Worm (Caenorhabditis elegans) whole organism, L2 larva: ENCODE data around the gene F08G2.8.
A peak's percentile ranks its signal among the peaks of the same experiment; 100 is the strongest.

ENCODE experiments used
- C34F6.9 ChIP-seq: fragments of 150-350 bp; optimal IDR thresholded peaks from 2 replicates; lab custom pipeline; 2014; ENCODE audit warnings: missing biosample characterization, missing genetic modification characterization
- F13H6.1 ChIP-seq: sonication (generic microtip); optimal IDR thresholded peaks from 2 replicates; lab custom pipeline; 2016; ENCODE audit warnings: missing genetic modification characterization, missing compliant biosample characterization
- R02D3.7 ChIP-seq: fragments of 150-350 bp; optimal IDR thresholded peaks from 2 replicates; lab custom pipeline; 2014; ENCODE audit warnings: missing biosample characterization, missing genetic modification characterization
- Y55F3AM.14 ChIP-seq: fragments of 200-800 bp; sonication (Bioruptor generic); optimal IDR thresholded peaks from 2 replicates; lab custom pipeline; 2018; ENCODE audit warnings: mild to moderate bottlenecking, missing genetic modification characterization, missing compliant biosample characterization
- ZK546.5 ChIP-seq: sonication (generic microtip); optimal IDR thresholded peaks from 2 replicates; lab custom pipeline; 2017; ENCODE audit warnings: missing biosample characterization, missing genetic modification characterization
- alr-1 ChIP-seq: fragments of 150-350 bp; optimal IDR thresholded peaks from 2 replicates; lab custom pipeline; 2014; ENCODE audit warnings: missing biosample characterization, missing genetic modification characterization
- aly-2 ChIP-seq: fragments of 150-350 bp; optimal IDR thresholded peaks from 2 replicates; lab custom pipeline; 2014; ENCODE audit warnings: missing biosample characterization, missing genetic modification characterization
- blmp-1 ChIP-seq: sonication (generic microtip); optimal IDR thresholded peaks from 2 replicates; lab custom pipeline; 2017; ENCODE audit warnings: missing genetic modification characterization, mild to moderate bottlenecking, missing compliant biosample characterization, antibody characterized with exemption, moderate library complexity; ENCODE audit not compliant: insufficient read depth
- ceh-16 ChIP-seq: fragments of 150-350 bp; optimal IDR thresholded peaks from 2 replicates; lab custom pipeline; 2014; ENCODE audit warnings: missing biosample characterization, missing genetic modification characterization
- ceh-82 ChIP-seq: fragments of 150-350 bp; optimal IDR thresholded peaks from 2 replicates; lab custom pipeline; 2014; ENCODE audit warnings: missing biosample characterization, missing genetic modification characterization
- crh-2 ChIP-seq: sonication (generic microtip); optimal IDR thresholded peaks from 2 replicates; lab custom pipeline; 2017; ENCODE audit warnings: missing biosample characterization, missing genetic modification characterization
- dmd-4 ChIP-seq: sonication (generic microtip); optimal IDR thresholded peaks from 2 replicates; lab custom pipeline; 2017; ENCODE audit warnings: missing biosample characterization, missing genetic modification characterization
- egl-27 ChIP-seq: sonication (generic microtip); optimal IDR thresholded peaks from 3 replicates; lab custom pipeline; 2017; ENCODE audit warnings: missing biosample characterization, missing genetic modification reagents, missing genetic modification characterization
- elt-1 ChIP-seq: fragments of 150-350 bp; optimal IDR thresholded peaks from 2 replicates; lab custom pipeline; 2014; ENCODE audit warnings: missing biosample characterization, missing genetic modification characterization
- elt-3 ChIP-seq: sonication (generic microtip); optimal IDR thresholded peaks from 2 replicates; lab custom pipeline; 2017; ENCODE audit warnings: missing biosample characterization, missing genetic modification characterization
- fos-1 ChIP-seq: fragments of 150-350 bp; optimal IDR thresholded peaks from 2 replicates; lab custom pipeline; 2014; ENCODE audit warnings: missing biosample characterization, missing genetic modification characterization
- gmeb-1 ChIP-seq: fragments of 150-350 bp; optimal IDR thresholded peaks from 2 replicates; lab custom pipeline; 2014; ENCODE audit warnings: missing biosample characterization, missing genetic modification characterization
- lin-13 ChIP-seq: fragments of 150-350 bp; optimal IDR thresholded peaks from 2 replicates; lab custom pipeline; 2014; ENCODE audit warnings: missing biosample characterization, missing genetic modification reagents, missing genetic modification characterization
- lin-39 ChIP-seq: fragments of 150-350 bp; optimal IDR thresholded peaks from 2 replicates; lab custom pipeline; 2014; ENCODE audit warnings: missing biosample characterization, missing genetic modification reagents, missing genetic modification characterization
- lsy-2 ChIP-seq, 2 experiments: fragments of 150-350 bp in 1 of 2; sonication (generic microtip) in 1 of 2; optimal IDR thresholded peaks; 2 replicates each; lab custom pipeline; 2014 to 2017; ENCODE audit warnings: missing biosample characterization in 2 of 2, missing genetic modification characterization in 2 of 2
- mdl-1 ChIP-seq, 2 experiments: fragments of 150-350 bp in 1 of 2; sonication (generic microtip) in 1 of 2; optimal IDR thresholded peaks; 2 replicates each; lab custom pipeline; 2017; ENCODE audit warnings: missing biosample characterization in 2 of 2, missing genetic modification characterization in 2 of 2
- nhr-10 ChIP-seq: sonication (generic microtip); optimal IDR thresholded peaks from 2 replicates; lab custom pipeline; 2017; ENCODE audit warnings: missing biosample characterization, missing genetic modification characterization
- nhr-12 ChIP-seq: fragments of 150-350 bp; optimal IDR thresholded peaks from 2 replicates; lab custom pipeline; 2014; ENCODE audit warnings: missing biosample characterization, missing genetic modification characterization
- nhr-21 ChIP-seq: fragments of 150-350 bp; optimal IDR thresholded peaks from 2 replicates; lab custom pipeline; 2014; ENCODE audit warnings: missing biosample characterization, missing genetic modification characterization
- nhr-23 ChIP-seq: fragments of 150-350 bp; optimal IDR thresholded peaks from 2 replicates; lab custom pipeline; 2014; ENCODE audit warnings: missing biosample characterization, missing genetic modification reagents, missing genetic modification characterization
- nhr-25 ChIP-seq: fragments of 150-350 bp; sonication (generic microtip); optimal IDR thresholded peaks from 3 replicates; lab custom pipeline; 2014; ENCODE audit warnings: missing biosample characterization, missing genetic modification characterization
- nhr-77 ChIP-seq: fragments of 150-350 bp; optimal IDR thresholded peaks from 2 replicates; lab custom pipeline; 2014; ENCODE audit warnings: missing biosample characterization, missing genetic modification characterization
- peb-1 ChIP-seq: fragments of 150-350 bp; optimal IDR thresholded peaks from 2 replicates; lab custom pipeline; 2014; ENCODE audit warnings: missing biosample characterization, missing genetic modification characterization
- sem-4 ChIP-seq: fragments of 150-350 bp; optimal IDR thresholded peaks from 2 replicates; lab custom pipeline; 2014; ENCODE audit warnings: missing biosample characterization, missing genetic modification reagents, missing genetic modification characterization
- skn-1 ChIP-seq: sonication (generic microtip); optimal IDR thresholded peaks from 2 replicates; lab custom pipeline; 2017; ENCODE audit warnings: missing biosample characterization, missing genetic modification characterization
- sma-3 ChIP-seq: sonication (generic microtip); optimal IDR thresholded peaks from 2 replicates; lab custom pipeline; 2016; ENCODE audit warnings: missing genetic modification reagents, missing genetic modification characterization, missing compliant biosample characterization
- sma-9 ChIP-seq, 2 experiments: fragments of 150-350 bp in 1 of 2; sonication (generic microtip) in 1 of 2; optimal IDR thresholded peaks; 2 replicates each; lab custom pipeline; 2014 to 2016; ENCODE audit warnings: missing genetic modification characterization in 2 of 2, mild to moderate bottlenecking in 1 of 2, missing biosample characterization in 1 of 2, missing compliant biosample characterization in 1 of 2, missing genetic modification reagents in 1 of 2, moderate library complexity in 1 of 2
- snpc-4 ChIP-seq: fragments of 150-350 bp; optimal IDR thresholded peaks from 2 replicates; lab custom pipeline; 2014; ENCODE audit warnings: missing biosample characterization, missing genetic modification characterization
- unc-39 ChIP-seq: fragments of 150-350 bp; optimal IDR thresholded peaks from 2 replicates; lab custom pipeline; 2014; ENCODE audit warnings: missing biosample characterization, missing genetic modification characterization
- unc-55 ChIP-seq: fragments of 150-350 bp; sonication (generic microtip); optimal IDR thresholded peaks from 3 replicates; lab custom pipeline; 2014; ENCODE audit warnings: missing biosample characterization, missing genetic modification reagents, missing genetic modification characterization
- zag-1 ChIP-seq: fragments of 150-350 bp; optimal IDR thresholded peaks from 2 replicates; lab custom pipeline; 2014; ENCODE audit warnings: missing biosample characterization, missing genetic modification characterization
- ztf-11 ChIP-seq: sonication (generic microtip); optimal IDR thresholded peaks from 2 replicates; lab custom pipeline; 2017; ENCODE audit warnings: missing biosample characterization, missing genetic modification characterization

The F08G2.8 gene

ce11 chrII:13886431-13886830 is 34.3 kb downstream of the F08G2.8 start:
- TF ChIP-seq ztf-11 (no peak), nhr-12 (tag; lab: Kevin White, UChicago) (no peak), nhr-21 (tag; lab: Kevin White, UChicago) (no peak), Y55F3AM.14 (GFP tag; lab: Kevin White, UChicago) (no peak), blmp-1 (tag; lab: Kevin White, UChicago) (no peak), mdl-1 (tag; optimal IDR thresholded peaks at IDR 0.05; lab: Kevin White, UChicago) (no peak), elt-3 (no peak), fos-1 (tag; lab: Kevin White, UChicago) (no peak), ZK546.5 (tag; lab: Kevin White, UChicago) (no peak), unc-39 (tag; lab: Kevin White, UChicago) (no peak), gmeb-1 (tag; lab: Kevin White, UChicago) (no peak), C34F6.9 (no peak)

ce11 chrII:13888278-13888677 is 36.2 kb downstream of the F08G2.8 start, which contains the start of gene mcd-1:
Gene mcd-1, plus strand, starts transcription at chrII:13888544.
- TF ChIP-seq snpc-4 (tag; lab: Kevin White, UChicago), result peak; percentile 34
- peak; percentile 19 for TF ChIP-seq F13H6.1
- no peak for TF ChIP-seq sma-9 (GFP tag; optimal IDR thresholded peaks at IDR 0.05; lab: Kevin White, UChicago)
- TF ChIP-seq sma-9 (tag; optimal IDR thresholded peaks at IDR 0.05; lab: Kevin White, UChicago), result no peak
- no peak for TF ChIP-seq mdl-1 (tag; optimal IDR thresholded peaks at IDR 0.05; lab: Kevin White, UChicago)
- TF ChIP-seq fos-1 (tag; lab: Kevin White, UChicago), result peak; percentile 9
- TF ChIP-seq unc-55 (GFP tag; lab: Kevin White, UChicago), result peak; percentile 90
- TF ChIP-seq skn-1 (tag; lab: Kevin White, UChicago), result no peak
- peak in 1 of 2 experiments; percentile 81 for TF ChIP-seq lsy-2 (tag; optimal IDR thresholded peaks at IDR 0.05; lab: Kevin White, UChicago)
- TF ChIP-seq sma-3 (GFP tag; lab: Kevin White, UChicago), result peak; percentile 1
- TF ChIP-seq gmeb-1 (tag; lab: Kevin White, UChicago), result peak; percentile 76
- peak; percentile 83 for TF ChIP-seq lin-13 (GFP tag; lab: Kevin White, UChicago)
- peak; percentile 55 for TF ChIP-seq crh-2 (tag; lab: Kevin White, UChicago)
- no peak for TF ChIP-seq dmd-4 (tag; lab: Kevin White, UChicago)
- TF ChIP-seq C34F6.9, result peak; percentile 69
- TF ChIP-seq nhr-25 (tag; lab: Kevin White, UChicago), result peak; percentile 45

ce11 chrII:13896279-13896774 is 44.2 kb downstream of the F08G2.8 start:
- no peak for TF ChIP-seq lsy-2 (tag; optimal IDR thresholded peaks at IDR 0.05; lab: Kevin White, UChicago)

ce11 chrII:13899777-13900176 is 47.7 kb downstream of the F08G2.8 start:
- TF ChIP-seq sma-9 (GFP tag; optimal IDR thresholded peaks at IDR 0.05; lab: Kevin White, UChicago) (no peak), sma-9 (tag; optimal IDR thresholded peaks at IDR 0.05; lab: Kevin White, UChicago) (no peak), nhr-23 (tag; lab: Kevin White, UChicago) (no peak), nhr-10 (tag; lab: Kevin White, UChicago) (no peak), crh-2 (tag; lab: Kevin White, UChicago) (no peak), sma-3 (GFP tag; lab: Kevin White, UChicago) (no peak), ceh-16 (tag; lab: Kevin White, UChicago) (no peak), Y55F3AM.14 (GFP tag; lab: Kevin White, UChicago) (no peak), sem-4 (no peak), R02D3.7 (no peak), snpc-4 (tag; lab: Kevin White, UChicago) (no peak), nhr-21 (tag; lab: Kevin White, UChicago) (no peak), F13H6.1 (no peak), ceh-82 (tag; lab: Kevin White, UChicago) (no peak), mdl-1 (tag; optimal IDR thresholded peaks at IDR 0.05; lab: Kevin White, UChicago) (no peak), zag-1 (tag; lab: Kevin White, UChicago) (no peak)

- TF ChIP-seq egl-27 (tag; lab: Kevin White, UChicago) (no peak), aly-2 (tag; lab: Kevin White, UChicago) (no peak), lsy-2 (tag; optimal IDR thresholded peaks at IDR 0.05; lab: Kevin White, UChicago) (no peak), Y55F3AM.14 (GFP tag; lab: Kevin White, UChicago) (no peak), nhr-12 (tag; lab: Kevin White, UChicago) (no peak), ZK546.5 (tag; lab: Kevin White, UChicago) (no peak), alr-1 (tag; lab: Kevin White, UChicago) (no peak), lin-39 (tag; lab: Kevin White, UChicago) (no peak), nhr-21 (tag; lab: Kevin White, UChicago) (no peak), zag-1 (tag; lab: Kevin White, UChicago) (no peak), ceh-82 (tag; lab: Kevin White, UChicago) (no peak), unc-39 (tag; lab: Kevin White, UChicago) (no peak), ztf-11 (no peak), R02D3.7 (no peak), elt-1 (tag; lab: Kevin White, UChicago) (no peak), dmd-4 (tag; lab: Kevin White, UChicago) (no peak), ceh-16 (tag; lab: Kevin White, UChicago) (no peak), peb-1 (tag; lab: Kevin White, UChicago) (no peak), nhr-77 (tag; lab: Kevin White, UChicago) (no peak), gmeb-1 (tag; lab: Kevin White, UChicago) (no peak)
Measured at ce11 chrII:13902014-13902413, 49.9 kb downstream of the F08G2.8 start, which contains the start of gene W02B8.1. Gene W02B8.1, minus strand, starts transcription at chrII:13902114.
